Worm (Caenorhabditis elegans) whole organism, L4/young adult: Measurements from ENCODE around the gene Y39B6A.3.

Source experiments
- W03F9.2 ChIP-seq: fragments of 150-350 bp; optimal IDR thresholded peaks from 2 replicates; lab custom pipeline; 2014; ENCODE audit warnings: missing biosample characterization, missing genetic modification characterization
- dao-5 ChIP-seq: sonication (generic microtip); optimal IDR thresholded peaks from 2 replicates; lab custom pipeline; 2016; ENCODE audit warnings: missing genotype, missing genetic modification characterization, moderate library complexity, missing compliant biosample characterization
- him-1 ChIP-seq: sonication (generic microtip); optimal IDR thresholded peaks from 2 replicates; lab custom pipeline; 2016; ENCODE audit warnings: missing genotype, missing genetic modification reagents, missing genetic modification characterization, missing compliant biosample characterization

DNA sequence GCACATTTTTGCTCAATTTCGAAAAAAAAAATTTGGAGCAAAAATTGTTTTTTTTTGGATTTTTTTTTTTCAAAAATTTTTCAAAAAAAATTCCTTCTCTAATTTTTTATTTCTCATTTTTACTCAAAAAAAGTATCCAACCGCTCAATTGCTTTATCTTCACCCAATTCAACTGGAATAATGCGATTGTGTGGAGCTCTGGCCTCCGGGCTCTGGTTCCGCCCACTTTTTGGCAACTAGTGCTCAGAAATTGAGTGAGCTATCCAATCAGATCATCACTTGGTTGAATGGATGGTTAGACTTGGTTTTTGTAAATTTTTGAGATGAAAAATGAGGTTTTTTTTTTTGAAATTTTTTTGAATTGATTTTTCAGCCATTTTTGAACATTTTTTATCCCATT lies 10.9 kb downstream of the Y39B6A.3 start:
- no peak for TF ChIP-seq him-1
- no peak for TF ChIP-seq dao-5 (tag; lab: Kevin White, UChicago)
- TF ChIP-seq W03F9.2 (tag; lab: Kevin White, UChicago): no peak
